Worm (Caenorhabditis elegans) whole organism, young adult: ENCODE results near the gene dhs-14.

Experiments used
- D2030.7 ChIP-seq: fragments of 200-800 bp; sonication (Bioruptor generic); IDR thresholded peaks from 2 replicates; pipeline ENCODE4 v1.3.6; 2022; ENCODE audit warnings: missing genetic modification reagents, missing genetic modification characterization, missing compliant biosample characterization
- F57C9.4 ChIP-seq: sonication (generic microtip); optimal IDR thresholded peaks from 2 replicates; lab custom pipeline; 2017; ENCODE audit warnings: mild to moderate bottlenecking, missing genetic modification characterization, missing compliant biosample characterization
- T26A5.8 ChIP-seq: sonication (generic microtip); optimal IDR thresholded peaks from 2 replicates; lab custom pipeline; 2016; ENCODE audit warnings: missing genetic modification characterization, missing compliant biosample characterization
- fkh-3 ChIP-seq: sonication (generic microtip); optimal IDR thresholded peaks from 2 replicates; lab custom pipeline; 2016; ENCODE audit warnings: mild to moderate bottlenecking, missing genetic modification characterization, missing compliant biosample characterization
- let-607 ChIP-seq, 2 experiments: fragments of 200-800 bp in 1 of 2; sonication (Bioruptor generic) in 1 of 2; sonication (generic microtip) in 1 of 2; optimal IDR thresholded peaks; 2 replicates each; lab custom pipeline; 2016 to 2018; ENCODE audit warnings: mild to moderate bottlenecking in 2 of 2, missing compliant biosample characterization in 2 of 2, missing genetic modification characterization in 2 of 2, moderate library complexity in 2 of 2, missing genotype in 1 of 2

- TF ChIP-seq let-607 (tag; optimal IDR thresholded peaks at IDR 0.05; lab: Kevin White, UChicago) (no peak), fkh-3 (no peak), F57C9.4 (no peak), D2030.7 (no peak), T26A5.8 (tag; lab: Kevin White, UChicago) (no peak)
These were observed 24.8 kb downstream of the dhs-14 start, which contains the start of gene srg-61 for ce11 chrV:2740228-2740627.
